Worm (Caenorhabditis elegans): ENCODE results near the gene D2024.4.

DNA sequence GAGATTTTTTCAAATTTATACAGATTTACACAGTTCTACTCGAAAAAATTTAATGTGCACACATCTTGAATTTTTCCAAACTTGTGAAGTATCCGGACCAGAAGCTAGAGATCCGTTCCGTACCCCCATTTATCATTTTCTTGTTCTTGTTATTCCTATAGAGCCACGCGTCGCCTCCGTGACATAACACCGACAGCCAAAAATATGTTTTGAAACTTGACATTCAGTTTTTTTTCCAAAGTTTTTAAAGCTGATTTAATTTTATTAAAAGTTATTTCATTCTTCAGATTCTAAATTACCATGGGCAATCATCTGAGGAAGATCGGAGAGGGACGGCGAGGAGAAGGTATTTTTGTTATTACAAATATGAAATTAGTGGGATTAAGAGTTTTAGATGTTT lies 19.1 kb downstream of the D2024.4 start, which contains the start of gene D2024.18:
- TF ChIP-seq snpc-4 (tag; optimal IDR thresholded peaks at IDR 0.05), result no peak
- TF ChIP-seq nhr-11 (tag; optimal IDR thresholded peaks at IDR 0.05), result no peak
- no peak for TF ChIP-seq lin-39 (tag; optimal IDR thresholded peaks at IDR 0.05)
- no peak for TF ChIP-seq sox-4 (tag; optimal IDR thresholded peaks at IDR 0.05)

All from whole organism, L1 larva.